Fruit fly (Drosophila melanogaster) whole organism, embryonic: ENCODE results near the gene CG18269.

Source experiments
- Abd-B ChIP-seq: fragments of 200-800 bp; sonication (Bioruptor generic); optimal IDR thresholded peaks from 2 replicates; lab custom pipeline; 2018; ENCODE audit warnings: missing biosample characterization, mild to moderate bottlenecking, missing genetic modification characterization, moderate library complexity
- Atf-2 ChIP-seq: fragments of 200-800 bp; sonication (Bioruptor generic); optimal IDR thresholded peaks from 2 replicates; lab custom pipeline; 2016; ENCODE audit warnings: missing biosample characterization, missing genetic modification characterization
- B-H2 ChIP-seq: fragments of 200-800 bp; sonication (Bioruptor generic); optimal IDR thresholded peaks from 2 replicates; lab custom pipeline; 2018; ENCODE audit warnings: missing biosample characterization, mild to moderate bottlenecking, missing genetic modification characterization
- CG11085 ChIP-seq: fragments of 200-800 bp; sonication (Bioruptor generic); IDR thresholded peaks from 2 replicates; pipeline ENCODE4 v1.3.6; 2022; ENCODE audit warnings: missing biosample characterization, missing genetic modification characterization
- CG11456 ChIP-seq: fragments of 200-800 bp; sonication (Bioruptor generic); IDR thresholded peaks from 3 replicates; pipeline ENCODE4 v1.3.6; 2022; ENCODE audit warnings: missing biosample characterization, missing genetic modification characterization
- CG11504 ChIP-seq: fragments of 200-800 bp; sonication (Bioruptor generic); optimal IDR thresholded peaks from 3 replicates; lab custom pipeline; 2019; ENCODE audit warnings: missing biosample characterization, mild to moderate bottlenecking, missing genetic modification characterization, moderate library complexity
- CG12769 ChIP-seq: fragments of 200-800 bp; sonication (Bioruptor generic); optimal IDR thresholded peaks from 2 replicates; lab custom pipeline; 2019; ENCODE audit warnings: missing biosample characterization, mild to moderate bottlenecking, missing genetic modification characterization, moderate library complexity
- CG12942 ChIP-seq: fragments of 200-800 bp; sonication (Bioruptor generic); optimal IDR thresholded peaks from 3 replicates; lab custom pipeline; 2016; ENCODE audit warnings: missing biosample characterization, missing genetic modification characterization
- CG13624 ChIP-seq: fragments of 200-800 bp; sonication (Bioruptor generic); optimal IDR thresholded peaks from 2 replicates; lab custom pipeline; 2016; ENCODE audit warnings: missing biosample characterization, missing genetic modification characterization
- CG16863 ChIP-seq: fragments of 200-800 bp; sonication (Bioruptor generic); optimal IDR thresholded peaks from 3 replicates; lab custom pipeline; 2016; ENCODE audit warnings: missing biosample characterization, missing genetic modification characterization
- CG1792 ChIP-seq: fragments of 200-800 bp; sonication (Bioruptor generic); optimal IDR thresholded peaks from 2 replicates; lab custom pipeline; 2016; ENCODE audit warnings: missing biosample characterization, missing genetic modification characterization
- CG18262 ChIP-seq: fragments of 200-800 bp; optimal IDR thresholded peaks from 3 replicates; lab custom pipeline; 2019; ENCODE audit warnings: missing biosample characterization, mild to moderate bottlenecking, missing genetic modification characterization, moderate library complexity
- CG2116 ChIP-seq: fragments of 200-800 bp; sonication (Bioruptor generic); optimal IDR thresholded peaks from 3 replicates; lab custom pipeline; 2018; ENCODE audit warnings: missing biosample characterization, mild to moderate bottlenecking, missing genetic modification characterization
- CG2129 ChIP-seq: fragments of 200-800 bp; sonication (Bioruptor generic); IDR thresholded peaks from 2 replicates; pipeline ENCODE4 v1.3.6; 2022; ENCODE audit warnings: missing biosample characterization, missing genetic modification characterization; ENCODE audit not compliant: partially characterized antibody
- CG2712 ChIP-seq: fragments of 200-800 bp; optimal IDR thresholded peaks from 3 replicates; lab custom pipeline; 2019; ENCODE audit warnings: missing biosample characterization, mild to moderate bottlenecking, missing genetic modification characterization, moderate library complexity
- CG3407 ChIP-seq: fragments of 200-800 bp; sonication (Bioruptor generic); optimal IDR thresholded peaks from 2 replicates; lab custom pipeline; 2018; ENCODE audit warnings: missing biosample characterization, mild to moderate bottlenecking, missing genetic modification characterization
- CG4360 ChIP-seq: fragments of 200-800 bp; sonication (Bioruptor generic); IDR thresholded peaks from 2 replicates; pipeline ENCODE4 v1.3.6; 2022; ENCODE audit warnings: missing biosample characterization, missing genetic modification characterization
- CG4617 ChIP-seq: fragments of 200-800 bp; sonication (Bioruptor generic); optimal IDR thresholded peaks from 3 replicates; lab custom pipeline; 2016; ENCODE audit warnings: missing biosample characterization, missing genetic modification characterization, borderline replicate concordance
- CG7372 ChIP-seq: fragments of 200-800 bp; sonication (Bioruptor generic); IDR thresholded peaks from 2 replicates; pipeline ENCODE4 v1.3.6; 2022; ENCODE audit warnings: missing biosample characterization, missing genetic modification characterization
- CkIIα-i1 ChIP-seq: fragments of 200-800 bp; sonication (Bioruptor generic); IDR thresholded peaks from 2 replicates; pipeline ENCODE4 v1.3.6; 2022; ENCODE audit warnings: missing biosample characterization, missing genetic modification characterization
- D19B ChIP-seq: fragments of 200-800 bp; sonication (Bioruptor generic); optimal IDR thresholded peaks from 2 replicates; lab custom pipeline; 2017; ENCODE audit warnings: missing biosample characterization, mild to moderate bottlenecking, missing genetic modification characterization
- Dll ChIP-seq: fragments of 200-800 bp; sonication (Bioruptor generic); IDR thresholded peaks from 4 replicates; pipeline ENCODE4 v1.3.6; 2022; ENCODE audit warnings: missing biosample characterization, missing genetic modification characterization; ENCODE audit not compliant: partially characterized antibody
- HLH54F ChIP-seq: fragments of 200-800 bp; sonication (Bioruptor generic); optimal IDR thresholded peaks from 3 replicates; lab custom pipeline; 2016; ENCODE audit warnings: missing biosample characterization, missing genetic modification characterization
- Meics ChIP-seq: fragments of 200-800 bp; sonication (Bioruptor generic); optimal IDR thresholded peaks from 2 replicates; lab custom pipeline; 2017; ENCODE audit warnings: missing biosample characterization, mild to moderate bottlenecking, missing genetic modification characterization
- Nf-YB ChIP-seq: fragments of 200-800 bp; sonication (Bioruptor generic); optimal IDR thresholded peaks from 3 replicates; lab custom pipeline; 2019; ENCODE audit warnings: missing biosample characterization, mild to moderate bottlenecking, missing genetic modification characterization, moderate library complexity
- Oaz ChIP-seq: fragments of 200-800 bp; sonication (Bioruptor generic); IDR thresholded peaks from 2 replicates; pipeline ENCODE4 v1.3.6; 2022; ENCODE audit warnings: missing biosample characterization, missing genetic modification characterization
- Poxn ChIP-seq: fragments of 200-800 bp; sonication (Bioruptor generic); IDR thresholded peaks from 2 replicates; pipeline ENCODE4 v1.3.6; 2022; ENCODE audit warnings: missing biosample characterization, missing genetic modification characterization
- Scr ChIP-seq: fragments of 200-800 bp; sonication (Bioruptor generic); IDR thresholded peaks from 2 replicates; pipeline ENCODE4 v1.3.6; 2022; ENCODE audit warnings: missing biosample characterization, missing genetic modification characterization; ENCODE audit not compliant: partially characterized antibody
- amos ChIP-seq: fragments of 200-800 bp; sonication (Bioruptor generic); IDR thresholded peaks from 2 replicates; pipeline ENCODE4 v1.3.6; 2022; ENCODE audit warnings: missing biosample characterization, missing genetic modification characterization; ENCODE audit not compliant: partially characterized antibody
- bsh ChIP-seq, 2 experiments: fragments of 200-800 bp; sonication (Bioruptor generic); optimal IDR thresholded peaks; 2 replicates each; lab custom pipeline; 2017 to 2018; ENCODE audit warnings: mild to moderate bottlenecking in 2 of 2, missing biosample characterization in 2 of 2, missing genetic modification characterization in 2 of 2, moderate library complexity in 1 of 2
- dpn ChIP-seq, 2 experiments: fragments of 200-800 bp; sonication (Bioruptor generic); optimal IDR thresholded peaks; 3 replicates each; lab custom pipeline; 2016; ENCODE audit warnings: missing biosample characterization in 2 of 2, missing genetic modification characterization in 2 of 2
- ewg ChIP-seq: fragments of 200-800 bp; sonication (Bioruptor generic); optimal IDR thresholded peaks from 3 replicates; lab custom pipeline; 2017; ENCODE audit warnings: mild to moderate bottlenecking, missing biosample characterization, missing genetic modification reagents, missing genetic modification characterization
- fd64A ChIP-seq: fragments of 200-800 bp; sonication (Bioruptor generic); optimal IDR thresholded peaks from 3 replicates; lab custom pipeline; 2018; ENCODE audit warnings: missing biosample characterization, mild to moderate bottlenecking, missing genetic modification characterization
- gem ChIP-seq: fragments of 200-800 bp; sonication (Bioruptor generic); optimal IDR thresholded peaks from 2 replicates; lab custom pipeline; 2019; ENCODE audit warnings: missing biosample characterization, mild to moderate bottlenecking, missing genetic modification characterization, moderate library complexity
- hbn ChIP-seq: fragments of 200-800 bp; sonication (Bioruptor generic); IDR thresholded peaks from 2 replicates; pipeline ENCODE4 v1.3.6; 2022; ENCODE audit warnings: missing biosample characterization, missing genetic modification characterization; ENCODE audit not compliant: partially characterized antibody
- her ChIP-seq: fragments of 200-800 bp; sonication (Bioruptor generic); optimal IDR thresholded peaks from 2 replicates; lab custom pipeline; 2016; ENCODE audit warnings: missing biosample characterization, missing genetic modification characterization
- ken ChIP-seq: fragments of 200-800 bp; sonication (Bioruptor generic); IDR thresholded peaks from 3 replicates; pipeline ENCODE4 v1.3.6; 2022; ENCODE audit warnings: missing biosample characterization, missing genetic modification characterization
- luna ChIP-seq: fragments of 200-800 bp; sonication (Bioruptor generic); optimal IDR thresholded peaks from 2 replicates; lab custom pipeline; 2016; ENCODE audit warnings: missing biosample characterization, missing genetic modification characterization
- oc ChIP-seq: fragments of 200-800 bp; sonication (Bioruptor generic); optimal IDR thresholded peaks from 2 replicates; lab custom pipeline; 2018; ENCODE audit warnings: missing biosample characterization, mild to moderate bottlenecking, missing genetic modification characterization, moderate library complexity
- onecut ChIP-seq: fragments of 200-800 bp; sonication (Bioruptor generic); IDR thresholded peaks from 2 replicates; pipeline ENCODE4 v1.3.6; 2022; ENCODE audit warnings: missing biosample characterization, missing genetic modification characterization
- pita ChIP-seq: fragments of 200-800 bp; sonication (Bioruptor generic); optimal IDR thresholded peaks from 2 replicates; lab custom pipeline; 2017; ENCODE audit warnings: missing biosample characterization, mild to moderate bottlenecking, missing genetic modification characterization
- ro ChIP-seq: fragments of 200-800 bp; sonication (Bioruptor generic); IDR thresholded peaks from 2 replicates; pipeline ENCODE4 v1.3.6; 2022; ENCODE audit warnings: missing biosample characterization, missing genetic modification characterization
- sqz ChIP-seq: fragments of 200-800 bp; sonication (Bioruptor generic); optimal IDR thresholded peaks from 3 replicates; lab custom pipeline; 2018; ENCODE audit warnings: missing biosample characterization, mild to moderate bottlenecking, missing genetic modification characterization
- sr ChIP-seq: fragments of 200-800 bp; sonication (Bioruptor generic); IDR thresholded peaks from 3 replicates; pipeline ENCODE4 v1.3.6; 2022; ENCODE audit warnings: missing biosample characterization, missing genetic modification characterization
- tll ChIP-seq, 2 experiments: fragments of 200-800 bp in 1 of 2; fragments of >200 bp in 1 of 2; sonication (Bioruptor generic) in 1 of 2; optimal IDR thresholded peaks; 2 replicates each; lab custom pipeline; 2017 to 2019; ENCODE audit warnings: missing biosample characterization in 2 of 2, missing genetic modification characterization in 2 of 2, mild to moderate bottlenecking in 1 of 2, moderate library complexity in 1 of 2

The CG18269 gene

dm6 chr2L:5542944-5543515 is 8.6 kb upstream of the CG18269 start (continued):
- peak; percentile 70 for TF ChIP-seq her (GFP tag; lab: Kevin White, UChicago)
- TF ChIP-seq CG7372 (GFP tag; lab: Robert Waterston, UW), result peak; percentile 21; the same call in 1 of the 2 replicates
- TF ChIP-seq amos (GFP tag; lab: Robert Waterston, UW), result peak; percentile 38; the same call in 1 of the 2 replicates
- no peak for TF ChIP-seq Scr (GFP tag; lab: Robert Waterston, UW)
- peak; percentile 40 for TF ChIP-seq CG12942 (GFP tag; lab: Kevin White, UChicago)
- TF ChIP-seq gem, result no peak
- TF ChIP-seq dpn (GFP tag; optimal IDR thresholded peaks at IDR 0.05; lab: Kevin White, UChicago), result peak; percentile 24 to 72
- TF ChIP-seq Nf-YB (GFP tag; lab: Kevin White, UChicago), result no peak
- TF ChIP-seq CG11456, result 0 out of 3 replicates have a peak, but pooled peaks have one; percentile 4
- TF ChIP-seq CG2116, result no peak
- TF ChIP-seq fd64A (GFP tag; lab: Kevin White, UChicago), result no peak
- TF ChIP-seq Poxn (GFP tag; lab: Robert Waterston, UW), result 0 out of 2 replicates have a peak, but pooled peaks have one; percentile 39
- no peak; the same call in 2 of the 3 replicates for TF ChIP-seq ken (GFP tag; lab: Robert Waterston, UW)
- TF ChIP-seq CG3407 (GFP tag; lab: Kevin White, UChicago), result no peak
- TF ChIP-seq Atf-2 (GFP tag; lab: Kevin White, UChicago), result no peak
- TF ChIP-seq sqz (GFP tag; lab: Kevin White, UChicago), result no peak
- no peak for TF ChIP-seq ewg (GFP tag; lab: Kevin White, UChicago)
- TF ChIP-seq CG4360 (GFP tag; lab: Robert Waterston, UW), result no peak
- TF ChIP-seq pita (GFP tag; lab: Kevin White, UChicago), result no peak

- TF ChIP-seq CG4360 (GFP tag; lab: Robert Waterston, UW) (peak; percentile 85), bsh (GFP tag; optimal IDR thresholded peaks at IDR 0.05; lab: Kevin White, UChicago) (peak in 1 of 2 experiments; percentile 52), Oaz (GFP tag; lab: Robert Waterston, UW) (0 out of 2 replicates have a peak, but pooled peaks have one; percentile 37), CkIIα-i1 (GFP tag; lab: Robert Waterston, UW) (no peak), CG12769 (peak; percentile 5), HLH54F (peak; percentile 22), luna (GFP tag; lab: Kevin White, UChicago) (no peak), sr (GFP tag; lab: Robert Waterston, UW) (peak; percentile 58; the same call in 1 of the 3 replicates)
- TF ChIP-seq, all 482 proteins: peak for 6
These were observed 5.5 kb upstream of the CG18269 start for dm6 chr2L:5546207-5546517.

dm6 chr2L:5546518-5547287 is 4.9 kb upstream of the CG18269 start, which contains the start of gene Oscillin:
TSS of gene Oscillin (plus strand) at chr2L:5547086.
- TF ChIP-seq Dll (peak; percentile 66; the same call in 3 of the 4 replicates), Meics (peak; percentile 86), CG2129 (GFP tag; lab: Robert Waterston, UW) (0 out of 2 replicates have a peak, but pooled peaks have one; percentile 15), tll (GFP tag; optimal IDR thresholded peaks at IDR 0.05; lab: Kevin White, UChicago) (no peak), Abd-B (peak; percentile 52), D19B (GFP tag; lab: Kevin White, UChicago) (peak; percentile 72), ro (peak; percentile 51; the same call in 1 of the 2 replicates), CG11085 (GFP tag; lab: Robert Waterston, UW) (peak; percentile 71), CG11504 (tag; lab: Kevin White, UChicago) (peak; percentile 88), B-H2 (GFP tag; lab: Kevin White, UChicago) (peak; percentile 41), CG16863 (GFP tag; lab: Kevin White, UChicago) (no peak), onecut (GFP tag; lab: Robert Waterston, UW) (peak; percentile 67), CG18262 (tag; lab: Kevin White, UChicago) (peak; percentile 93), CG4617 (GFP tag; lab: Kevin White, UChicago) (no peak), CG13624 (GFP tag; lab: Kevin White, UChicago) (peak; percentile 44), CG2712 (peak; percentile 95), hbn (GFP tag; lab: Robert Waterston, UW) (peak; percentile 50; the same call in 1 of the 2 replicates), CG1792 (GFP tag; lab: Kevin White, UChicago) (peak; percentile 40), oc (tag; lab: Kevin White, UChicago) (peak; percentile 87)
